Fruit fly (Drosophila melanogaster) whole organism, embryonic: ENCODE measurements around the gene CG1440.

Source experiments
- Atf3 ChIP-seq: fragments of 200-800 bp; sonication (Bioruptor generic); optimal IDR thresholded peaks from 3 replicates; lab custom pipeline; 2016; ENCODE audit warnings: missing biosample characterization, missing genetic modification characterization
- Blimp-1 ChIP-seq: fragments of 200-800 bp; sonication (Bioruptor generic); optimal IDR thresholded peaks from 3 replicates; lab custom pipeline; 2018; ENCODE audit warnings: missing biosample characterization, missing genetic modification characterization, mild to moderate bottlenecking, moderate library complexity, missing genetic modification reagents
- CG10543 ChIP-seq: fragments of 200-800 bp; sonication (Bioruptor generic); optimal IDR thresholded peaks from 3 replicates; lab custom pipeline; 2017; ENCODE audit warnings: missing biosample characterization, mild to moderate bottlenecking, missing genetic modification characterization, moderate library complexity
- CG15479 ChIP-seq: fragments of 200-800 bp; sonication (Bioruptor generic); optimal IDR thresholded peaks from 3 replicates; lab custom pipeline; 2019; ENCODE audit warnings: missing biosample characterization, mild to moderate bottlenecking, missing genetic modification characterization, moderate library complexity
- CG1647 ChIP-seq: fragments of 200-800 bp; sonication (Bioruptor generic); optimal IDR thresholded peaks from 3 replicates; lab custom pipeline; 2016; ENCODE audit warnings: missing biosample characterization, missing genetic modification characterization
- CG18011 ChIP-seq: fragments of 200-800 bp; sonication (Bioruptor generic); optimal IDR thresholded peaks from 2 replicates; lab custom pipeline; 2017; ENCODE audit warnings: missing biosample characterization, missing genetic modification characterization, mild to moderate bottlenecking, moderate library complexity, missing genotype
- CG2116 ChIP-seq: fragments of 200-800 bp; sonication (Bioruptor generic); optimal IDR thresholded peaks from 3 replicates; lab custom pipeline; 2018; ENCODE audit warnings: missing biosample characterization, mild to moderate bottlenecking, missing genetic modification characterization
- CG2875 ChIP-seq: fragments of 200-800 bp; sonication (Bioruptor generic); optimal IDR thresholded peaks from 2 replicates; lab custom pipeline; 2017; ENCODE audit warnings: missing biosample characterization, mild to moderate bottlenecking, missing genetic modification characterization, missing genetic modification reagents
- CG30020 ChIP-seq: fragments of 200-800 bp; optimal IDR thresholded peaks from 2 replicates; lab custom pipeline; 2019; ENCODE audit warnings: missing biosample characterization, mild to moderate bottlenecking, missing genetic modification characterization, moderate library complexity
- CG32532 ChIP-seq: fragments of 200-800 bp; sonication (Bioruptor generic); IDR thresholded peaks from 2 replicates; pipeline ENCODE4 v1.3.6; 2022; ENCODE audit warnings: missing biosample characterization, missing genetic modification characterization
- CG32772 ChIP-seq: fragments of 200-800 bp; sonication (Bioruptor generic); IDR thresholded peaks from 2 replicates; pipeline ENCODE4 v1.3.6; 2022; ENCODE audit warnings: missing biosample characterization, missing genetic modification characterization
- CG33213 ChIP-seq: fragments of 200-800 bp; sonication (Bioruptor generic); optimal IDR thresholded peaks from 3 replicates; lab custom pipeline; 2016; ENCODE audit warnings: missing biosample characterization, missing genetic modification characterization
- CG42726 ChIP-seq: fragments of 200-800 bp; sonication (Bioruptor generic); IDR thresholded peaks from 2 replicates; pipeline ENCODE4 v1.3.6; 2022; ENCODE audit warnings: missing biosample characterization, missing genetic modification characterization; ENCODE audit not compliant: partially characterized antibody
- CG4854 ChIP-seq: fragments of 200-800 bp; sonication (Bioruptor generic); optimal IDR thresholded peaks from 2 replicates; lab custom pipeline; 2016; ENCODE audit warnings: missing biosample characterization, missing genetic modification characterization, inconsistent platforms
- CG7556 ChIP-seq: fragments of 200-800 bp; sonication (Bioruptor generic); optimal IDR thresholded peaks from 2 replicates; lab custom pipeline; 2017; ENCODE audit warnings: missing biosample characterization, mild to moderate bottlenecking, missing genetic modification characterization
- CG7745 ChIP-seq: fragments of 200-800 bp; sonication (Bioruptor generic); optimal IDR thresholded peaks from 2 replicates; lab custom pipeline; 2018; ENCODE audit warnings: missing biosample characterization, mild to moderate bottlenecking, missing genetic modification characterization, moderate library complexity
- CG8478 ChIP-seq: fragments of >200 bp; optimal IDR thresholded peaks from 2 replicates; lab custom pipeline; 2018
- CG8924 ChIP-seq: fragments of 200-800 bp; optimal IDR thresholded peaks from 3 replicates; lab custom pipeline; 2019; ENCODE audit warnings: missing biosample characterization, mild to moderate bottlenecking, missing genetic modification characterization, moderate library complexity
- CG9797 ChIP-seq: fragments of 200-800 bp; sonication (Bioruptor generic); optimal IDR thresholded peaks from 3 replicates; lab custom pipeline; 2018; ENCODE audit warnings: missing biosample characterization, mild to moderate bottlenecking, missing genetic modification characterization
- Dbx ChIP-seq: fragments of 200-800 bp; sonication (Bioruptor generic); IDR thresholded peaks from 3 replicates; pipeline ENCODE4 v1.3.6; 2022; ENCODE audit warnings: missing biosample characterization, missing genetic modification characterization
- Ets97D ChIP-seq: fragments of 200-800 bp; sonication (Bioruptor generic); optimal IDR thresholded peaks from 3 replicates; lab custom pipeline; 2016; ENCODE audit warnings: missing biosample characterization, missing genetic modification characterization
- Mad ChIP-seq: fragments of 200-800 bp; sonication (Bioruptor generic); optimal IDR thresholded peaks from 2 replicates; lab custom pipeline; 2016; ENCODE audit warnings: missing biosample characterization, missing genetic modification characterization
- Mes4 ChIP-seq: fragments of 200-800 bp; sonication (Bioruptor generic); optimal IDR thresholded peaks from 2 replicates; lab custom pipeline; 2016; ENCODE audit warnings: missing biosample characterization, missing genetic modification characterization
- Nf-YA ChIP-seq: fragments of 200-800 bp; sonication (Bioruptor generic); IDR thresholded peaks from 2 replicates; pipeline ENCODE4 v1.3.6; 2022; ENCODE audit warnings: missing biosample characterization, missing genetic modification characterization
- Oaz ChIP-seq: fragments of 200-800 bp; sonication (Bioruptor generic); IDR thresholded peaks from 2 replicates; pipeline ENCODE4 v1.3.6; 2022; ENCODE audit warnings: missing biosample characterization, missing genetic modification characterization
- Pdp1 ChIP-seq, 2 experiments: fragments of 200-800 bp; sonication (Bioruptor generic); optimal IDR thresholded peaks; 3 replicates each; lab custom pipeline; 2016; ENCODE audit warnings: missing biosample characterization in 2 of 2, missing genetic modification characterization in 2 of 2, mild to moderate bottlenecking in 1 of 2, moderate library complexity in 1 of 2
- Rfx ChIP-seq: fragments of 200-800 bp; sonication (Bioruptor generic); IDR thresholded peaks from 2 replicates; pipeline ENCODE4 v1.3.6; 2022; ENCODE audit warnings: missing biosample characterization, missing genetic modification characterization
- Stat92E ChIP-seq, 3 experiments: fragments of >200 bp in 2 of 3; fragments of 200-800 bp in 1 of 3; sonication (Bioruptor generic) in 1 of 3; optimal IDR thresholded peaks; 2 replicates each; lab custom pipeline; 2017 to 2019; ENCODE audit warnings: missing biosample characterization in 3 of 3, missing genetic modification characterization in 3 of 3, mild to moderate bottlenecking in 1 of 3, moderate library complexity in 1 of 3
- YL-1 ChIP-seq: fragments of 200-800 bp; sonication (Bioruptor generic); optimal IDR thresholded peaks from 3 replicates; lab custom pipeline; 2017; ENCODE audit warnings: missing biosample characterization, mild to moderate bottlenecking, missing genetic modification characterization
- al ChIP-seq: fragments of 200-800 bp; sonication (Bioruptor generic); IDR thresholded peaks from 2 replicates; pipeline ENCODE4 v1.3.6; 2022; ENCODE audit warnings: missing biosample characterization, missing genetic modification characterization
- bowl ChIP-seq: fragments of 200-800 bp; sonication (Bioruptor generic); IDR thresholded peaks from 2 replicates; pipeline ENCODE4 v1.3.6; 2022; ENCODE audit warnings: missing biosample characterization, missing genetic modification characterization
- cad ChIP-seq: fragments of >200 bp; optimal IDR thresholded peaks from 2 replicates; lab custom pipeline; 2017; ENCODE audit warnings: missing biosample characterization, missing genetic modification characterization
- cato ChIP-seq: fragments of 200-800 bp; sonication (Bioruptor generic); optimal IDR thresholded peaks from 2 replicates; lab custom pipeline; 2016; ENCODE audit warnings: missing biosample characterization, missing genetic modification characterization, borderline replicate concordance
- chinmo ChIP-seq: fragments of 200-800 bp; sonication (Bioruptor generic); IDR thresholded peaks from 4 replicates; pipeline ENCODE4 v1.3.6; 2022; ENCODE audit warnings: missing biosample characterization, missing genetic modification characterization; ENCODE audit not compliant: partially characterized antibody
- corto ChIP-seq: fragments of 200-800 bp; sonication (Bioruptor generic); optimal IDR thresholded peaks from 2 replicates; lab custom pipeline; 2016; ENCODE audit warnings: missing biosample characterization, mild to moderate bottlenecking, missing genetic modification characterization, moderate library complexity
- croc ChIP-seq: fragments of 200-800 bp; sonication (Bioruptor generic); conservative IDR thresholded peaks from 3 replicates; pipeline ENCODE4 v1.3.6; 2022; ENCODE audit warnings: missing biosample characterization, missing genetic modification characterization
- disco-r ChIP-seq: fragments of 200-800 bp; sonication (Bioruptor generic); optimal IDR thresholded peaks from 2 replicates; lab custom pipeline; 2016; ENCODE audit warnings: missing biosample characterization, missing genetic modification characterization
- dmrt11E ChIP-seq: fragments of 200-800 bp; sonication (Bioruptor generic); optimal IDR thresholded peaks from 3 replicates; lab custom pipeline; 2018; ENCODE audit warnings: missing biosample characterization, mild to moderate bottlenecking, missing genetic modification characterization, moderate library complexity
- en ChIP-seq: fragments of 200-800 bp; sonication (Bioruptor generic); optimal IDR thresholded peaks from 2 replicates; lab custom pipeline; 2016; ENCODE audit warnings: missing biosample characterization, missing genetic modification characterization
- fd3F ChIP-seq: fragments of 200-800 bp; sonication (Bioruptor generic); optimal IDR thresholded peaks from 2 replicates; lab custom pipeline; 2018; ENCODE audit warnings: missing biosample characterization, mild to moderate bottlenecking, missing genetic modification characterization, moderate library complexity
- gem ChIP-seq: fragments of 200-800 bp; sonication (Bioruptor generic); optimal IDR thresholded peaks from 2 replicates; lab custom pipeline; 2019; ENCODE audit warnings: missing biosample characterization, mild to moderate bottlenecking, missing genetic modification characterization, moderate library complexity
- gfzf ChIP-seq: fragments of 200-800 bp; sonication (Bioruptor generic); optimal IDR thresholded peaks from 2 replicates; lab custom pipeline; 2016; ENCODE audit warnings: missing biosample characterization, mild to moderate bottlenecking, missing genetic modification characterization, moderate library complexity
- gsb-n ChIP-seq: fragments of 200-800 bp; sonication (Bioruptor generic); optimal IDR thresholded peaks from 3 replicates; lab custom pipeline; 2018; ENCODE audit warnings: missing biosample characterization, mild to moderate bottlenecking, missing genetic modification characterization
- ken ChIP-seq: fragments of 200-800 bp; sonication (Bioruptor generic); IDR thresholded peaks from 3 replicates; pipeline ENCODE4 v1.3.6; 2022; ENCODE audit warnings: missing biosample characterization, missing genetic modification characterization
- org-1 ChIP-seq: fragments of 200-800 bp; sonication (Bioruptor generic); optimal IDR thresholded peaks from 2 replicates; lab custom pipeline; 2017; ENCODE audit warnings: missing biosample characterization, missing genetic modification characterization
- pan ChIP-seq, 4 experiments: fragments of >200 bp in 3 of 4; fragments of 200-800 bp in 1 of 4; sonication (Bioruptor generic) in 1 of 4; optimal IDR thresholded peaks in 3 of 4; IDR thresholded peaks in 1 of 4; 2 replicates each; pipeline versions ENCODE4 v1.3.6 to Lab custom; 2017 to 2022; ENCODE audit warnings: missing biosample characterization in 2 of 4, missing genetic modification characterization in 2 of 4, mixed read lengths in 1 of 4
- phol ChIP-seq: fragments of 200-800 bp; sonication (Bioruptor generic); optimal IDR thresholded peaks from 3 replicates; lab custom pipeline; 2018; ENCODE audit warnings: missing biosample characterization, mild to moderate bottlenecking, missing genetic modification characterization, moderate library complexity
- sr ChIP-seq: fragments of 200-800 bp; sonication (Bioruptor generic); IDR thresholded peaks from 3 replicates; pipeline ENCODE4 v1.3.6; 2022; ENCODE audit warnings: missing biosample characterization, missing genetic modification characterization
- tll ChIP-seq, 2 experiments: fragments of 200-800 bp in 1 of 2; fragments of >200 bp in 1 of 2; sonication (Bioruptor generic) in 1 of 2; optimal IDR thresholded peaks; 2 replicates each; lab custom pipeline; 2017 to 2019; ENCODE audit warnings: missing biosample characterization in 2 of 2, missing genetic modification characterization in 2 of 2, mild to moderate bottlenecking in 1 of 2, moderate library complexity in 1 of 2

The CG1440 gene

dm6 chrX:8436656-8437284 is at the start of gene CG1440 (continued):
- TF ChIP-seq sr (no peak), Atf3 (GFP tag; lab: Kevin White, UChicago) (no peak), cato (GFP tag; lab: Kevin White, UChicago) (no peak), en (no peak), org-1 (no peak), CG7556 (GFP tag; lab: Kevin White, UChicago) (no peak), CG42726 (GFP tag; lab: Robert Waterston, UW) (no peak), gem (no peak), CG32532 (GFP tag; lab: Robert Waterston, UW) (peak; percentile 24; the same call in 1 of the 2 replicates), al (no peak), chinmo (no peak), CG30020 (tag; lab: Kevin White, UChicago) (no peak), tll (GFP tag; optimal IDR thresholded peaks at IDR 0.05; lab: Kevin White, UChicago) (no peak), bowl (GFP tag; lab: Robert Waterston, UW) (no peak), Mad (peak; percentile 4), Pdp1 (GFP tag; optimal IDR thresholded peaks at IDR 0.05; lab: Kevin White, UChicago) (peak in 1 of 2 experiments; percentile 89), YL-1 (GFP tag; lab: Kevin White, UChicago) (peak; percentile 33), CG18011 (GFP tag; lab: Kevin White, UChicago) (no peak), fd3F (no peak), ken (GFP tag; lab: Robert Waterston, UW) (no peak), CG15479 (GFP tag; lab: Kevin White, UChicago) (peak; percentile 64), CG8478 (lab: Kevin White, UChicago) (no peak), CG1647 (GFP tag; lab: Kevin White, UChicago) (no peak), Oaz (GFP tag; lab: Robert Waterston, UW) (no peak), CG10543 (GFP tag; lab: Kevin White, UChicago) (no peak), gsb-n (tag; lab: Kevin White, UChicago) (no peak), Ets97D (GFP tag; lab: Kevin White, UChicago) (peak; percentile 84), corto (no peak), Blimp-1 (peak; percentile 93), Dbx (GFP tag; lab: Robert Waterston, UW) (no peak), cad (GFP tag; lab: Kevin White, UChicago) (no peak), CG33213 (GFP tag; lab: Kevin White, UChicago) (peak; percentile 13), Rfx (peak; percentile 40; the same call in 1 of the 2 replicates), gfzf (peak; percentile 75), CG4854 (GFP tag; lab: Kevin White, UChicago) (no peak), Nf-YA (GFP tag; lab: Robert Waterston, UW) (no peak), CG32772 (GFP tag; lab: Robert Waterston, UW) (peak; percentile 35; the same call in 1 of the 2 replicates), CG2875 (GFP tag; lab: Kevin White, UChicago) (no peak), pan (optimal IDR thresholded peaks at IDR 0.05; lab: Kevin White, UChicago) (no peak), pan (GFP tag; optimal IDR thresholded peaks at IDR 0.05 in 1 of 2, IDR thresholded peaks at IDR 0.05 in 1 of 2) (no peak), croc (GFP tag; lab: Robert Waterston, UW) (no peak), disco-r (GFP tag; lab: Kevin White, UChicago) (no peak), CG7745 (no peak), CG8924 (peak; percentile 73), CG9797 (GFP tag; lab: Kevin White, UChicago) (peak; percentile 88), CG2116 (GFP tag; lab: Kevin White, UChicago) (peak; percentile 44), dmrt11E (tag; lab: Kevin White, UChicago) (peak; percentile 24), Mes4 (GFP tag; lab: Kevin White, UChicago) (peak; percentile 21), phol (tag; lab: Kevin White, UChicago) (peak; percentile 59), Stat92E (GFP tag; optimal IDR thresholded peaks at IDR 0.05; lab: Kevin White, UChicago) (peak in 1 of 3 experiments; percentile 59)
